Fruit fly (Drosophila melanogaster): ENCODE measurements around the gene X11L.

dm6 chrX:17622187-17622586 is 22.8 kb downstream of the X11L start:
- TF ChIP-seq psq (optimal IDR thresholded peaks at IDR 0.05) (no peak), Myc (optimal IDR thresholded peaks at IDR 0.05) (no peak), Sin3A (optimal IDR thresholded peaks at IDR 0.05) (no peak)

All from Kc167 (cell line).